Worm (Caenorhabditis elegans) whole organism, L4 larva: Measurements from ENCODE around the gene M03F8.5.

Source experiments
- nhr-42 ChIP-seq: fragments of 200-800 bp; sonication (Bioruptor generic); IDR thresholded peaks from 2 replicates; pipeline ENCODE4 v1.3.6; 2022; ENCODE audit warnings: missing genetic modification characterization, missing compliant biosample characterization
- saeg-2 ChIP-seq: fragments of 200-800 bp; sonication (Bioruptor generic); IDR thresholded peaks from 2 replicates; pipeline ENCODE4 v1.3.6; 2022; ENCODE audit warnings: missing genetic modification reagents, missing genetic modification characterization, missing compliant biosample characterization
- spr-3 ChIP-seq: fragments of 200-800 bp; sonication (Bioruptor generic); optimal IDR thresholded peaks from 2 replicates; lab custom pipeline; 2018; ENCODE audit warnings: mild to moderate bottlenecking, missing genetic modification characterization, missing compliant biosample characterization

DNA sequence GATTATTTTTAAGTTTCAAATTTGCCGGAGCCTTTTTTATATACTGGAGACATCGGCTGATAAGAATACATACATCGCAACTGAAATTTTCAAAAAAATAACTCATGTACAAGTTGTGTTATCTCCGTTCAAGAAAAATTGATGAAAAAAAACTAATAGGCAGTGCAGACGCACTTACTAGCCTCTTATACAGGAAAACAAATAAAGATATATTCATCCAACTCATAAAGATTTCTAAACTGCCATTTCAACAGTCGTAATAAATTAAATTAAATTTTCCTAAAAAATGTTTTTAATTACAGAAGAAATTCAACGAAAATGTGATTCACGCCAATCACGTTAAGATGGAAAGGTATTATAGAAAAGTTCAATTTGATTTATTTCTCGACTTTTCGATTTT is 34.8 kb downstream of the M03F8.5 start, which contains the start of gene C04E6.5:
- no peak for TF ChIP-seq saeg-2 (GFP tag; lab: Robert Waterston, UW)
- TF ChIP-seq spr-3 (GFP tag; lab: Kevin White, UChicago) = no peak
- TF ChIP-seq nhr-42 (GFP tag; lab: Robert Waterston, UW) = no peak
